Worm (Caenorhabditis elegans) whole organism, L1 larva: Measurements from ENCODE around the gene dmd-5.

Experiments used
- C16A3.4 ChIP-seq: fragments of 150-350 bp; optimal IDR thresholded peaks from 2 replicates; lab custom pipeline; 2014; ENCODE audit warnings: missing biosample characterization, missing genetic modification characterization
- aha-1 ChIP-seq: fragments of 150-350 bp; optimal IDR thresholded peaks from 2 replicates; lab custom pipeline; 2014; ENCODE audit warnings: missing biosample characterization, missing genetic modification characterization
- aly-2 ChIP-seq: fragments of 150-350 bp; optimal IDR thresholded peaks from 2 replicates; lab custom pipeline; 2014; ENCODE audit warnings: missing biosample characterization, missing genetic modification characterization
- ceh-63 ChIP-seq: fragments of 200-800 bp; sonication (Bioruptor generic); optimal IDR thresholded peaks from 2 replicates; lab custom pipeline; 2018; ENCODE audit warnings: mild to moderate bottlenecking, missing genetic modification characterization, missing compliant biosample characterization
- ceh-82 ChIP-seq, 3 experiments: fragments of 150-350 bp in 1 of 3; sonication (generic microtip) in 2 of 3; optimal IDR thresholded peaks; 2 replicates each; lab custom pipeline; 2014 to 2017; ENCODE audit warnings: missing biosample characterization in 3 of 3, missing genetic modification characterization in 3 of 3
- ceh-90 ChIP-seq: sonication (generic microtip); optimal IDR thresholded peaks from 2 replicates; lab custom pipeline; 2016; ENCODE audit warnings: missing genetic modification characterization, missing compliant biosample characterization
- dpl-1 ChIP-seq, 3 experiments: fragments of 150-350 bp in 2 of 3; sonication (generic microtip) in 1 of 3; optimal IDR thresholded peaks; 2 replicates each; lab custom pipeline; 2014 to 2017; ENCODE audit warnings: missing biosample characterization in 3 of 3, missing genetic modification characterization in 3 of 3, missing genetic modification reagents in 3 of 3
- efl-1 ChIP-seq, 4 experiments: fragments of 150-350 bp; optimal IDR thresholded peaks in 3 of 4; peaks in 1 of 4; 1 replicate in 1 of 4; 2 replicates in 3 of 4; lab custom pipeline; 2014; ENCODE audit warnings: missing biosample characterization in 2 of 4, missing genetic modification characterization in 2 of 4, missing genetic modification reagents in 2 of 4
- egl-13 ChIP-seq: sonication (generic microtip); optimal IDR thresholded peaks from 2 replicates; lab custom pipeline; 2016; ENCODE audit warnings: missing genotype, missing genetic modification reagents, missing genetic modification characterization, missing compliant biosample characterization
- egl-27 ChIP-seq, 2 experiments: fragments of 150-350 bp in 1 of 2; sonication (generic microtip); optimal IDR thresholded peaks; 3 replicates each; lab custom pipeline; 2017 to 2018; ENCODE audit warnings: missing biosample characterization in 2 of 2, missing genetic modification characterization in 2 of 2, missing genetic modification reagents in 2 of 2
- elt-2 ChIP-seq: sonication (generic microtip); optimal IDR thresholded peaks from 2 replicates; lab custom pipeline; 2016; ENCODE audit warnings: missing genetic modification characterization, mild to moderate bottlenecking, inconsistent platforms, missing compliant biosample characterization, missing genetic modification reagents
- elt-3 ChIP-seq, 6 experiments: fragments of 150-350 bp in 1 of 6; sonication (generic microtip); optimal IDR thresholded peaks; 2 replicates each; lab custom pipeline; 2017 to 2018; ENCODE audit warnings: missing biosample characterization in 6 of 6, missing genetic modification characterization in 6 of 6, inconsistent platforms in 1 of 6
- ets-5 ChIP-seq: fragments of 200-800 bp; sonication (Bioruptor generic); IDR thresholded peaks from 2 replicates; pipeline ENCODE4 v1.3.6; 2022; ENCODE audit warnings: missing genetic modification characterization, missing compliant biosample characterization
- fkh-8 ChIP-seq: sonication (generic microtip); optimal IDR thresholded peaks from 2 replicates; lab custom pipeline; 2016; ENCODE audit warnings: mild to moderate bottlenecking, missing genetic modification characterization, missing compliant biosample characterization
- fos-1 ChIP-seq: fragments of 150-350 bp; optimal IDR thresholded peaks from 2 replicates; lab custom pipeline; 2014; ENCODE audit warnings: missing biosample characterization, missing genetic modification characterization
- isw-1 ChIP-seq: fragments of 200-800 bp; sonication (Bioruptor generic); IDR thresholded peaks from 2 replicates; pipeline ENCODE4 v1.3.6; 2022; ENCODE audit warnings: missing genetic modification characterization, missing compliant biosample characterization
- lin-13 ChIP-seq: fragments of 150-350 bp; optimal IDR thresholded peaks from 2 replicates; lab custom pipeline; 2014; ENCODE audit warnings: missing biosample characterization, missing genetic modification reagents, missing genetic modification characterization
- lin-14 ChIP-seq: fragments of 200-800 bp; sonication (Bioruptor generic); optimal IDR thresholded peaks from 2 replicates; lab custom pipeline; 2018; ENCODE audit warnings: mild to moderate bottlenecking, missing genetic modification characterization, moderate library complexity, missing compliant biosample characterization
- lin-35 ChIP-seq, 2 experiments: fragments of 150-350 bp; optimal IDR thresholded peaks; 2 replicates each; lab custom pipeline; 2014; ENCODE audit warnings: missing biosample characterization in 2 of 2, missing genetic modification characterization in 2 of 2, missing genetic modification reagents in 2 of 2
- lsy-2 ChIP-seq, 2 experiments: fragments of 150-350 bp; optimal IDR thresholded peaks; 2 replicates each; lab custom pipeline; 2014; ENCODE audit warnings: missing biosample characterization in 2 of 2, missing genetic modification characterization in 2 of 2
- mep-1 ChIP-seq: fragments of 150-350 bp; optimal IDR thresholded peaks from 2 replicates; lab custom pipeline; 2014; ENCODE audit warnings: missing biosample characterization, missing genetic modification characterization
- nhr-19 ChIP-seq: fragments of 200-800 bp; sonication (Bioruptor generic); conservative IDR thresholded peaks from 2 replicates; pipeline ENCODE4 v1.3.6; 2022; ENCODE audit warnings: missing genetic modification characterization, missing compliant biosample characterization
- nhr-47 ChIP-seq: sonication (generic microtip); optimal IDR thresholded peaks from 2 replicates; lab custom pipeline; 2016; ENCODE audit warnings: mild to moderate bottlenecking, missing genetic modification characterization, moderate library complexity, missing compliant biosample characterization
- nhr-71 ChIP-seq: sonication (generic microtip); optimal IDR thresholded peaks from 2 replicates; lab custom pipeline; 2016; ENCODE audit warnings: mild to moderate bottlenecking, missing genetic modification characterization, moderate library complexity, missing compliant biosample characterization
- rnt-1 ChIP-seq: sonication (generic microtip); optimal IDR thresholded peaks from 2 replicates; lab custom pipeline; 2016; ENCODE audit warnings: mild to moderate bottlenecking, missing genetic modification characterization, moderate library complexity, missing compliant biosample characterization
- snu-23 ChIP-seq: sonication (generic microtip); optimal IDR thresholded peaks from 2 replicates; lab custom pipeline; 2016; ENCODE audit warnings: missing genetic modification characterization, missing compliant biosample characterization
- sptf-1 ChIP-seq: fragments of 150-350 bp; optimal IDR thresholded peaks from 2 replicates; lab custom pipeline; 2014; ENCODE audit warnings: missing biosample characterization, missing genetic modification characterization
- swsn-7 ChIP-seq: sonication (generic microtip); optimal IDR thresholded peaks from 2 replicates; lab custom pipeline; 2016; ENCODE audit warnings: missing genetic modification characterization, missing compliant biosample characterization
- tbx-2 ChIP-seq: sonication (generic microtip); optimal IDR thresholded peaks from 2 replicates; lab custom pipeline; 2016; ENCODE audit warnings: missing genetic modification characterization, missing compliant biosample characterization
- unc-86 ChIP-seq: sonication (generic microtip); optimal IDR thresholded peaks from 2 replicates; lab custom pipeline; 2016; ENCODE audit warnings: missing genetic modification characterization, missing compliant biosample characterization
- xbp-1 ChIP-seq: sonication (generic microtip); optimal IDR thresholded peaks from 2 replicates; lab custom pipeline; 2016; ENCODE audit warnings: missing genetic modification characterization, missing compliant biosample characterization
- zip-4 ChIP-seq: fragments of 200-800 bp; sonication (Bioruptor generic); optimal IDR thresholded peaks from 2 replicates; lab custom pipeline; 2018; ENCODE audit warnings: mild to moderate bottlenecking, missing genetic modification characterization, moderate library complexity, missing compliant biosample characterization

Gene dmd-5

DNA sequence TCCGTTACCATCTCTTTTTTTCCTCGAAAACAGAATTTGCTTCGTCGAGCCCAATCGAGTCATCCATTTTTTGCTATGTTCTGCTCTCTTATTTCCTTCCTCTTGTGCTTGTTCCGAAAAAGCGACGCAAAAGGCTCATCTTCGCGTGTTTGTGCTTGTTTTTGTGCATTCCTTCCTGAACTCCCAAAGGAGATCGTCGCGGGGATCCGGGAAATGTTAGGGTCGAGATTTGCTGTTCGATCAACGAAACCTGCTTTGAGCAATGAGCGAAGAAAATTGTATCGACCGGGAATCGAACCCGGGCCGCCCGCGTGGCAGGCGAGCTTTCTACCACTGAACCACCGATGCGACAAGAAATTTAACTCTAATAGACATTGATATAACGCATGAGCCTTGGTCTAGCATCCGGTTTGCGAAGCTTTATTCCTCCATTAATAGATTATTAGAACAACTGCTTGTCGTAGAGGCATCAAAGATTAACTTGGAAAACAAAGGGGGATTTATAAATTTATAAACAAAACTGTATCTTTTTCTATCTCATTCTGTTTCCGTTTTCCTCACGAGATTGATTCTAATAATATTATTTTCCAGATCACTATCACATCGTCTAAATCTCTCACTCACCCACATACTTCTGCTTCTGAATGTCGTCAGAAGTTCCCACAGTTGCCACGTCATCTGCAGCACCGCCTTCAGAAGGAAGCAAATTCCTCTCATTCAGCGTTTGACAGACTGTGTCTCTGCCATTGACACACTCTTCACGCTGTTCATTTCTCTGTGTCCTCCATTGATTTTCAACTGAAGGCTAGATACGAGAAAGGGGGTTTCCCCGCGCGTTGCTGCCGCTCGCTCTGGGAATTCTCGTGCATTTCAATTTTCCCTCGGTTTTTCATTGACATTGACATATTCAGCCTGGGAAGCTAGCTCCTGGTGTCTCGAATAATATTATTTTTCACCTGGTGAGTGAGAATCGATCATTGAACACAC is 8.2 kb upstream of the dmd-5 start, which contains the start of gene K05F1.6 (continued):
- TF ChIP-seq unc-86 (tag; lab: Kevin White, UChicago) (peak; percentile 9), zip-4 (GFP tag; lab: Kevin White, UChicago) (peak; percentile 19), tbx-2 (tag; lab: Kevin White, UChicago) (peak; percentile 18), elt-2 (peak; percentile 70), dpl-1 (GFP tag; optimal IDR thresholded peaks at IDR 0.05; lab: Kevin White, UChicago) (peak in 1 of 3 experiments; percentile 8), isw-1 (0 out of 2 replicates have a peak, but pooled peaks have one; percentile 1)

ce11 chrII:5779866-5780265 is 5.8 kb upstream of the dmd-5 start:
- TF ChIP-seq fos-1 (tag; lab: Kevin White, UChicago), result peak; percentile 34
- no peak for TF ChIP-seq C16A3.4
- peak in 2 of 3 experiments; percentile 22 to 55 for TF ChIP-seq ceh-82 (tag; optimal IDR thresholded peaks at IDR 0.05; lab: Kevin White, UChicago)
- peak; percentile 9 for TF ChIP-seq ceh-63 (GFP tag; lab: Kevin White, UChicago)
- peak; percentile 47 for TF ChIP-seq fkh-8 (tag; lab: Kevin White, UChicago)
- peak in 1 of 2 experiments; percentile 8 for TF ChIP-seq lin-35 (GFP tag; optimal IDR thresholded peaks at IDR 0.05; lab: Kevin White, UChicago)
- TF ChIP-seq isw-1, result 0 out of 2 replicates have a peak, but pooled peaks have one; percentile 4
- TF ChIP-seq sptf-1 (tag; lab: Kevin White, UChicago), result no peak
- TF ChIP-seq lin-14 (GFP tag; lab: Kevin White, UChicago), result peak; percentile 88
- peak; percentile 10 to 44 for TF ChIP-seq efl-1 (optimal IDR thresholded peaks at IDR 0.05; lab: Kevin White, UChicago)
- no peak for TF ChIP-seq efl-1 (GFP tag; optimal IDR thresholded peaks at IDR 0.05 in 1 of 2; lab: Kevin White, UChicago)
- peak; percentile 48 for TF ChIP-seq snu-23 (GFP tag; lab: Kevin White, UChicago)
- TF ChIP-seq nhr-47 (tag; lab: Kevin White, UChicago), result peak; percentile 51
- TF ChIP-seq mep-1 (tag; lab: Kevin White, UChicago), result peak; percentile 52
- peak; percentile 51 for TF ChIP-seq nhr-71 (tag; lab: Kevin White, UChicago)
- peak; percentile 28 for TF ChIP-seq tbx-2 (tag; lab: Kevin White, UChicago)
- no peak for TF ChIP-seq ets-5 (GFP tag; lab: Robert Waterston, UW)
- peak; percentile 17; the same call in 1 of the 2 replicates for TF ChIP-seq nhr-19 (GFP tag; lab: Robert Waterston, UW)
- no peak for TF ChIP-seq lin-13 (GFP tag; lab: Kevin White, UChicago)
- TF ChIP-seq elt-3 (tag; optimal IDR thresholded peaks at IDR 0.05; lab: Kevin White, UChicago), result no peak
- no peak for TF ChIP-seq egl-13 (tag; lab: Kevin White, UChicago)
- peak; percentile 31 for TF ChIP-seq xbp-1 (tag; lab: Kevin White, UChicago)
- no peak for TF ChIP-seq aha-1 (tag; lab: Kevin White, UChicago)
- TF ChIP-seq aly-2 (tag; lab: Kevin White, UChicago), result no peak
- TF ChIP-seq rnt-1 (tag; lab: Kevin White, UChicago), result peak; percentile 36
- TF ChIP-seq unc-86 (tag; lab: Kevin White, UChicago), result peak; percentile 17
- TF ChIP-seq swsn-7 (tag; lab: Kevin White, UChicago), result peak; percentile 38
- no peak for TF ChIP-seq ceh-90 (tag; lab: Kevin White, UChicago)
- TF ChIP-seq lsy-2 (tag; optimal IDR thresholded peaks at IDR 0.05; lab: Kevin White, UChicago), result peak; percentile 10 to 53
- peak in 1 of 3 experiments; percentile 3 for TF ChIP-seq dpl-1 (GFP tag; optimal IDR thresholded peaks at IDR 0.05; lab: Kevin White, UChicago)

DNA sequence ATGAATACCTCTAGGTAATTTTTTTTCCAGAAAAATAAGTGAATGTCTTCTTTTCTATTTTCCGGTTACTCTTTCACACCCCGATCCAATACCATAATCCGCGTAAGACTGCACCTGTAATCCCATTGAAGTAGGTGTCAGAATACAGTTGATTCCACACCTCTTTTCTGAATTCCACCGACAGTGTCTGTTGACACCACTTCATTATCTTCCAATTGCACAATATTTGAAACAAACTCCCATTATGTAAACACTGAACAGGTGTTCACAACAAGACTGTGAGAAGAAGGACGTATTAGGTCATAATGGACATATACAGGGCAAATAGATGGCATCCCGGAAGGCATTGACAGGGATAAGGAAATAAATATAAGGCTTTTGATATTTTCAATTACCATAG is 3.4 kb upstream of the dmd-5 start:
- no peak for TF ChIP-seq sptf-1 (tag; lab: Kevin White, UChicago)
- no peak for TF ChIP-seq nhr-71 (tag; lab: Kevin White, UChicago)
- TF ChIP-seq egl-27 (tag; optimal IDR thresholded peaks at IDR 0.05; lab: Kevin White, UChicago), result no peak
